Worm (Caenorhabditis elegans) whole organism, L3 larva: Measurements from ENCODE around the gene C16C4.17.

Experiments used
- R02D3.7 ChIP-seq: fragments of 150-350 bp; optimal IDR thresholded peaks from 2 replicates; lab custom pipeline; 2014; ENCODE audit warnings: missing biosample characterization, missing genetic modification characterization
- aly-2 ChIP-seq: fragments of 150-350 bp; optimal IDR thresholded peaks from 2 replicates; lab custom pipeline; 2014; ENCODE audit warnings: missing biosample characterization, missing genetic modification characterization
- ama-1 ChIP-seq: fragments of 150-350 bp; optimal IDR thresholded peaks from 2 replicates; lab custom pipeline; 2018
- ceh-16 ChIP-seq: sonication (generic microtip); optimal IDR thresholded peaks from 2 replicates; lab custom pipeline; 2017; ENCODE audit warnings: missing biosample characterization, missing genetic modification characterization
- ceh-28 ChIP-seq: fragments of 150-350 bp; optimal IDR thresholded peaks from 2 replicates; lab custom pipeline; 2014; ENCODE audit warnings: missing biosample characterization, missing genetic modification reagents, missing genetic modification characterization
- ceh-82 ChIP-seq: fragments of 150-350 bp; optimal IDR thresholded peaks from 2 replicates; lab custom pipeline; 2014; ENCODE audit warnings: missing biosample characterization, missing genetic modification characterization
- ceh-9 ChIP-seq: sonication (generic microtip); optimal IDR thresholded peaks from 2 replicates; lab custom pipeline; 2018; ENCODE audit warnings: missing biosample characterization, missing genetic modification characterization
- daf-12 ChIP-seq: fragments of 150-350 bp; optimal IDR thresholded peaks from 2 replicates; lab custom pipeline; 2014; ENCODE audit warnings: missing biosample characterization, missing genetic modification reagents, missing genetic modification characterization
- egl-27 ChIP-seq: sonication (generic microtip); optimal IDR thresholded peaks from 4 replicates; lab custom pipeline; 2017; ENCODE audit warnings: missing biosample characterization, missing genetic modification reagents, missing genetic modification characterization
- egl-5 ChIP-seq: fragments of 150-350 bp; optimal IDR thresholded peaks from 2 replicates; lab custom pipeline; 2017; ENCODE audit warnings: missing biosample characterization, missing genetic modification reagents, missing genetic modification characterization, inconsistent platforms
- elt-1 ChIP-seq: fragments of 150-350 bp; optimal IDR thresholded peaks from 2 replicates; lab custom pipeline; 2014; ENCODE audit warnings: missing biosample characterization, missing genetic modification characterization
- elt-2 ChIP-seq: sonication (generic microtip); optimal IDR thresholded peaks from 2 replicates; lab custom pipeline; 2016; ENCODE audit warnings: missing genetic modification reagents, mild to moderate bottlenecking, missing genetic modification characterization, missing compliant biosample characterization
- elt-3 ChIP-seq, 3 experiments: fragments of 150-350 bp in 1 of 3; sonication (generic microtip) in 2 of 3; optimal IDR thresholded peaks; 2 replicates in 2 of 3; 4 replicates in 1 of 3; lab custom pipeline; 2014 to 2017; ENCODE audit warnings: missing biosample characterization in 3 of 3, missing genetic modification characterization in 3 of 3
- eor-1 ChIP-seq, 2 experiments: fragments of 150-350 bp; optimal IDR thresholded peaks; 2 replicates each; lab custom pipeline; 2014 to 2018; ENCODE audit warnings: missing biosample characterization in 2 of 2, missing genetic modification characterization in 2 of 2
- fkh-10 ChIP-seq: sonication (generic microtip); optimal IDR thresholded peaks from 2 replicates; lab custom pipeline; 2017; ENCODE audit warnings: missing biosample characterization, missing genetic modification reagents, missing genetic modification characterization
- fkh-2 ChIP-seq: fragments of 150-350 bp; optimal IDR thresholded peaks from 2 replicates; lab custom pipeline; 2014; ENCODE audit warnings: missing biosample characterization, missing genetic modification reagents, missing genetic modification characterization
- fos-1 ChIP-seq: fragments of 150-350 bp; optimal IDR thresholded peaks from 2 replicates; lab custom pipeline; 2014; ENCODE audit warnings: missing biosample characterization, missing genetic modification characterization
- hmg-11 ChIP-seq: sonication (generic microtip); optimal IDR thresholded peaks from 2 replicates; lab custom pipeline; 2016; ENCODE audit warnings: missing genetic modification characterization, missing compliant biosample characterization
- jun-1 ChIP-seq: fragments of 150-350 bp; optimal IDR thresholded peaks from 2 replicates; lab custom pipeline; 2014; ENCODE audit warnings: missing biosample characterization, missing genetic modification reagents, missing genetic modification characterization
- lin-15B ChIP-seq: fragments of 150-350 bp; optimal IDR thresholded peaks from 2 replicates; lab custom pipeline; 2014; ENCODE audit warnings: missing biosample characterization, missing genetic modification characterization
- lin-39 ChIP-seq: fragments of 150-350 bp; optimal IDR thresholded peaks from 2 replicates; lab custom pipeline; 2018; ENCODE audit warnings: missing biosample characterization, missing genetic modification reagents, missing genetic modification characterization
- mdl-1 ChIP-seq: fragments of 150-350 bp; optimal IDR thresholded peaks from 2 replicates; lab custom pipeline; 2014; ENCODE audit warnings: missing biosample characterization, missing genetic modification characterization
- mml-1 ChIP-seq: fragments of 150-350 bp; sonication (generic microtip); optimal IDR thresholded peaks from 3 replicates; lab custom pipeline; 2014; ENCODE audit warnings: missing biosample characterization, missing genetic modification characterization
- nhr-11 ChIP-seq: fragments of 150-350 bp; optimal IDR thresholded peaks from 2 replicates; lab custom pipeline; 2014; ENCODE audit warnings: missing biosample characterization, missing genetic modification characterization
- nhr-12 ChIP-seq: fragments of 150-350 bp; optimal IDR thresholded peaks from 2 replicates; lab custom pipeline; 2014; ENCODE audit warnings: missing biosample characterization, missing genetic modification characterization
- nhr-23 ChIP-seq: fragments of 150-350 bp; optimal IDR thresholded peaks from 2 replicates; lab custom pipeline; 2014; ENCODE audit warnings: missing biosample characterization, missing genetic modification reagents, missing genetic modification characterization
- nhr-237 ChIP-seq: fragments of 150-350 bp; optimal IDR thresholded peaks from 2 replicates; lab custom pipeline; 2014; ENCODE audit warnings: missing biosample characterization, missing genetic modification characterization
- nhr-28 ChIP-seq: fragments of 150-350 bp; optimal IDR thresholded peaks from 2 replicates; lab custom pipeline; 2014; ENCODE audit warnings: missing biosample characterization, missing genetic modification characterization
- nhr-43 ChIP-seq: sonication (generic microtip); optimal IDR thresholded peaks from 2 replicates; lab custom pipeline; 2016; ENCODE audit warnings: mild to moderate bottlenecking, missing genetic modification characterization, missing compliant biosample characterization; ENCODE audit not compliant: poor library complexity, severe bottlenecking
- nhr-67 ChIP-seq: fragments of 150-350 bp; optimal IDR thresholded peaks from 2 replicates; lab custom pipeline; 2014; ENCODE audit warnings: missing biosample characterization, missing genetic modification characterization
- nhr-76 ChIP-seq: fragments of 150-350 bp; sonication (generic microtip); optimal IDR thresholded peaks from 5 replicates; lab custom pipeline; 2014; ENCODE audit warnings: missing biosample characterization, missing genetic modification characterization
- nhr-77 ChIP-seq: fragments of 150-350 bp; optimal IDR thresholded peaks from 2 replicates; lab custom pipeline; 2014; ENCODE audit warnings: missing biosample characterization, missing genetic modification characterization
- pqm-1 ChIP-seq: fragments of 150-350 bp; optimal IDR thresholded peaks from 2 replicates; lab custom pipeline; 2017; ENCODE audit warnings: missing biosample characterization, missing genetic modification characterization, inconsistent platforms
- sea-2 ChIP-seq: fragments of 150-350 bp; sonication (generic microtip); optimal IDR thresholded peaks from 4 replicates; lab custom pipeline; 2014; ENCODE audit warnings: missing biosample characterization, missing genetic modification reagents, missing genetic modification characterization
- skn-1 ChIP-seq: fragments of 150-350 bp; optimal IDR thresholded peaks from 2 replicates; lab custom pipeline; 2014; ENCODE audit warnings: missing biosample characterization, missing genetic modification characterization
- snpc-4 ChIP-seq: fragments of 150-350 bp; optimal IDR thresholded peaks from 2 replicates; lab custom pipeline; 2014; ENCODE audit warnings: missing biosample characterization, missing genetic modification characterization
- unc-39 ChIP-seq: sonication (generic microtip); optimal IDR thresholded peaks from 4 replicates; lab custom pipeline; 2017; ENCODE audit warnings: missing biosample characterization, missing genetic modification characterization
- unc-62 ChIP-seq: fragments of 150-350 bp; sonication (generic microtip); optimal IDR thresholded peaks from 4 replicates; lab custom pipeline; 2014; ENCODE audit warnings: missing biosample characterization, missing genetic modification reagents, missing genetic modification characterization
- zag-1 ChIP-seq: fragments of 150-350 bp; optimal IDR thresholded peaks from 2 replicates; lab custom pipeline; 2014; ENCODE audit warnings: missing biosample characterization, missing genetic modification characterization
- ztf-11 ChIP-seq: fragments of 150-350 bp; optimal IDR thresholded peaks from 2 replicates; lab custom pipeline; 2014; ENCODE audit warnings: missing biosample characterization, missing genetic modification characterization

Gene C16C4.17

ce11 chrII:1886379-1886778 lies 22.0 kb downstream of the C16C4.17 start, which contains the start of gene math-7:
Gene math-7 (minus strand): TSS chrII:1886479.
- TF ChIP-seq aly-2 (tag; lab: Kevin White, UChicago) (no peak), ztf-11 (tag; lab: Kevin White, UChicago) (no peak), zag-1 (tag; lab: Kevin White, UChicago) (no peak), nhr-28 (tag; lab: Kevin White, UChicago) (no peak), ceh-16 (no peak), R02D3.7 (tag; lab: Kevin White, UChicago) (no peak), nhr-237 (tag; lab: Kevin White, UChicago) (no peak), unc-39 (tag; lab: Kevin White, UChicago) (no peak), lin-39 (tag; lab: Kevin White, UChicago) (no peak), lin-15B (no peak), ceh-28 (tag; lab: Kevin White, UChicago) (no peak), elt-3 (tag; optimal IDR thresholded peaks at IDR 0.05; lab: Kevin White, UChicago) (no peak), eor-1 (tag; optimal IDR thresholded peaks at IDR 0.05; lab: Kevin White, UChicago) (no peak), elt-1 (tag; lab: Kevin White, UChicago) (no peak), skn-1 (no peak), nhr-23 (no peak), egl-27 (tag; lab: Kevin White, UChicago) (no peak), egl-5 (tag; lab: Kevin White, UChicago) (no peak)
- TF ChIP-seq, all 47 proteins: peak for 0

ce11 chrII:1889071-1889470 lies 24.7 kb downstream of the C16C4.17 start, which contains the start of gene math-8:
Gene math-8 (minus strand): TSS chrII:1889171.
- no peak for TF ChIP-seq hmg-11 (tag; lab: Kevin White, UChicago)
- no peak for TF ChIP-seq ceh-82 (tag; lab: Kevin White, UChicago)
- no peak for TF ChIP-seq ceh-9 (tag; lab: Kevin White, UChicago)
- no peak for TF ChIP-seq nhr-67 (tag; lab: Kevin White, UChicago)
- TF ChIP-seq pqm-1 (tag; lab: Kevin White, UChicago), result no peak
- no peak for TF ChIP-seq nhr-23

ce11 chrII:1890682-1891081 lies 26.3 kb downstream of the C16C4.17 start, which contains the start of gene math-9:
Gene math-9 (minus strand): TSS chrII:1890782.
- no peak for TF ChIP-seq unc-39 (tag; lab: Kevin White, UChicago)
- no peak for TF ChIP-seq R02D3.7 (tag; lab: Kevin White, UChicago)
- no peak for TF ChIP-seq pqm-1 (tag; lab: Kevin White, UChicago)
- no peak for TF ChIP-seq nhr-28 (tag; lab: Kevin White, UChicago)
- no peak for TF ChIP-seq elt-2
- no peak for TF ChIP-seq unc-62 (GFP tag; lab: Kevin White, UChicago)
- no peak for TF ChIP-seq fkh-2 (tag; lab: Kevin White, UChicago)
- no peak for TF ChIP-seq fos-1 (tag; lab: Kevin White, UChicago)
- no peak for TF ChIP-seq nhr-11 (tag; lab: Kevin White, UChicago)
- no peak for TF ChIP-seq jun-1 (tag; lab: Kevin White, UChicago)
- TF ChIP-seq ceh-16, result no peak

ce11 chrII:1893912-1894311 lies 29.5 kb downstream of the C16C4.17 start, which contains the start of gene C16C4.1:
Gene C16C4.1 (plus strand): TSS chrII:1894212.
- TF ChIP-seq ama-1 (lab: Kevin White, UChicago), result no peak
- no peak for TF ChIP-seq zag-1 (tag; lab: Kevin White, UChicago)
- no peak for TF ChIP-seq nhr-77
- TF ChIP-seq, all 47 proteins: peak for 0

- no peak for TF ChIP-seq fkh-2 (tag; lab: Kevin White, UChicago)
- TF ChIP-seq sea-2, result no peak
- no peak for TF ChIP-seq elt-1 (tag; lab: Kevin White, UChicago)
- no peak for TF ChIP-seq unc-39 (tag; lab: Kevin White, UChicago)
- TF ChIP-seq hmg-11 (tag; lab: Kevin White, UChicago), result no peak
- no peak for TF ChIP-seq nhr-28 (tag; lab: Kevin White, UChicago)
- no peak for TF ChIP-seq daf-12 (tag; lab: Kevin White, UChicago)
- no peak for TF ChIP-seq mdl-1 (tag; lab: Kevin White, UChicago)
- no peak for TF ChIP-seq ceh-28 (tag; lab: Kevin White, UChicago)
- TF ChIP-seq nhr-76 (tag; lab: Kevin White, UChicago), result no peak
- no peak for TF ChIP-seq fos-1 (tag; lab: Kevin White, UChicago)
- TF ChIP-seq mml-1 (tag; lab: Kevin White, UChicago), result no peak
- TF ChIP-seq jun-1 (tag; lab: Kevin White, UChicago), result no peak
- TF ChIP-seq fkh-10 (GFP tag; lab: Kevin White, UChicago), result no peak
- TF ChIP-seq nhr-12 (tag; lab: Kevin White, UChicago), result no peak
- TF ChIP-seq snpc-4, result no peak
- TF ChIP-seq unc-62 (GFP tag; lab: Kevin White, UChicago), result no peak
- TF ChIP-seq nhr-43 (tag; lab: Kevin White, UChicago), result no peak
- no peak for TF ChIP-seq nhr-11 (tag; lab: Kevin White, UChicago)
- TF ChIP-seq, all 47 proteins: peak for 0
Observed at ce11 chrII:1895278-1895677, 30.9 kb downstream of the C16C4.17 start, which contains the start of gene C46F9.5. Gene C46F9.5 (plus strand): TSS chrII:1895578.
